Fruit fly (Drosophila melanogaster): ENCODE results near the gene CG13311.

Gene CG13311

DNA sequence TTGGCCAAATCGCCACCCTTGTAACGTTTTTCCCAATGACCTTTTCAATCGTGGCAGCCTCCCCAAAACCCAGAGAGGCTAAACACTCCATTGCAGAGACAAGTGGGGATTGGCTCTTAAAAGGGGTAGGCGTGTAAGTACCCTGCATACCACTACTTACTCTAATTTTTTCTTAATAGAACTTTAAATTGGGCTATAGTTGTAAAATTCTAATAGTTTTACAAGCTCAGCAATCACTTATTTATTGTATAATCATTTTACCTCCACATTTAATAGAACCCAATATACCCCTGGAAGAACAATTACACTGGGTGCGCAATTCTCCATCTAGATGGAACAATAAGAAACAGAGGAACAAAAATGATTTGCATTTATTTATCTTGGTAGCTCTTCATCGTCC, 39.8 kb upstream of the CG13311 start (continued):
- TF ChIP-seq Eip75B (GFP tag; optimal IDR thresholded peaks at IDR 0.05) = peak; percentile 59
- TF ChIP-seq Gug (GFP tag; IDR thresholded peaks at IDR 0.05) = peak; percentile 24; the same call in 1 of the 2 replicates
- TF ChIP-seq CG1621 (tag; optimal IDR thresholded peaks at IDR 0.05) = peak; percentile 5

DNA sequence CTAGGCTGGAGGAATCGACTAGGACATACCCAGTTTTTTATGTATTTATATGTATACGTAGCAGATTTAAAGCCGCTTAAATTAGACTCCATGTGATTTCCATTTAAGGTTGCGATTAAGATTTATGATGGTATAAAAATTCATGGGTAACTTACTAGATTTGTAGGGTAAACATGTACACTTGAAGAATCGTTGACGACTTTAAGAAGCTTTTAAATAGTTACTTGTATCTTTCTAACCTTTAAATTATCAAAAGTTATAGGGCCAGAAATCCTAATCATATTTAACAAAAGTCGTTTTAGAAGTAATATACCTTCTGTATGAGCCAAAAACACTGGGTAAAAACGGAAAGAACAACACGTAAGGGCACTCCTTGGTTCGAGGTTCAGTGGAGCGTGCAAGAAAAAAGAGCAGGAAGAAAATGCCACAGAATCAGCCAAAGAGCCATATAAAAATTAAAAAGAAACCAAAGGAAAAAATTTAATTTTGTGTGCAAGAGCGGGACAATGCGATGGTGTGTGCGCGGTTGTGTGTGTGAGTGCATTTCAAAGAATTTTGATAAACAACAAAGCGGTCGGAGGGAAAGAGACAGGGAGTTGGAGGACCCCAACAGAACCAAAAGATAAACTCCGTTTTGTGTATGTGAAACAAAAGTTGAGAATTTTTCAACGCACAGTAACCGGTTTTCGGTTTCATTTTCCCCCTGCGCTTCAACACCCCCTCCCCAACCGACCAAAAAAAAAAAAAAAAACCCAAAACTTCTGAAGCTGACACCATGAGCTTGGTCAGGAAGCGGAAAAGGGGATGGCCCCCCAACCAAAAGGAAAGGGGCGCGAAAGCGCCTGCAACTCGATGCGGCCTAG, 37.8 kb upstream of the CG13311 start:
- TF ChIP-seq Sox14 (GFP tag; optimal IDR thresholded peaks at IDR 0.05) (peak; percentile 69), Eip78C (GFP tag) (peak; percentile 95), CG3032 (tag; optimal IDR thresholded peaks at IDR 0.05) (peak; percentile 60), net (GFP tag; optimal IDR thresholded peaks at IDR 0.05) (peak; percentile 66), CG8319 (GFP tag; optimal IDR thresholded peaks at IDR 0.05) (peak; percentile 36), dsx (GFP tag; optimal IDR thresholded peaks at IDR 0.05; ENCODE audit: poor library complexity, severe bottlenecking) (peak; percentile 61), CG15336 (GFP tag; IDR thresholded peaks at IDR 0.05) (peak; percentile 36; the same call in 1 of the 2 replicates), CG6808 (GFP tag; optimal IDR thresholded peaks at IDR 0.05) (peak; percentile 71), esn (GFP tag; optimal IDR thresholded peaks at IDR 0.05) (peak; percentile 84), spab (GFP tag; optimal IDR thresholded peaks at IDR 0.05) (peak; percentile 79), Hr4 (GFP tag; optimal IDR thresholded peaks at IDR 0.05) (peak; percentile 51), dac (GFP tag; optimal IDR thresholded peaks at IDR 0.05) (peak; percentile 0), CG3919 (GFP tag; optimal IDR thresholded peaks at IDR 0.05) (peak; percentile 64), topi (GFP tag; optimal IDR thresholded peaks at IDR 0.05) (peak; percentile 86), vri (GFP tag; optimal IDR thresholded peaks at IDR 0.05) (peak; percentile 40), CG9139 (GFP tag; optimal IDR thresholded peaks at IDR 0.05) (peak; percentile 12), CG8119 (GFP tag; IDR thresholded peaks at IDR 0.05) (0 out of 3 replicates have a peak, but pooled peaks have one; percentile 23), CG10631 (GFP tag; optimal IDR thresholded peaks at IDR 0.05) (peak; percentile 74), Lpt (GFP tag; optimal IDR thresholded peaks at IDR 0.05) (no peak), Hr39 (GFP tag; optimal IDR thresholded peaks at IDR 0.05) (peak; percentile 72), Sox102F (GFP tag; optimal IDR thresholded peaks at IDR 0.05) (peak; percentile 71), Blimp-1 (GFP tag; optimal IDR thresholded peaks at IDR 0.05) (peak; percentile 25), CG4318 (GFP tag; optimal IDR thresholded peaks at IDR 0.05) (peak; percentile 53), Hr38 (GFP tag; optimal IDR thresholded peaks at IDR 0.05) (no peak), CG6163 (GFP tag; IDR thresholded peaks at IDR 0.05) (no peak), CG11762 (GFP tag; optimal IDR thresholded peaks at IDR 0.05; ENCODE audit: insufficient read depth) (peak; percentile 51), cyc (GFP tag; optimal IDR thresholded peaks at IDR 0.05) (peak; percentile 74), CG6276 (GFP tag; optimal IDR thresholded peaks at IDR 0.05) (peak; percentile 4), Eip93F (GFP tag; optimal IDR thresholded peaks at IDR 0.05) (no peak), Ets21C (GFP tag; optimal IDR thresholded peaks at IDR 0.05) (peak; percentile 57), salr (GFP tag; optimal IDR thresholded peaks at IDR 0.05) (peak; percentile 3 to 61), CG11294 (GFP tag; IDR thresholded peaks at IDR 0.05) (no peak), fd85E (GFP tag; optimal IDR thresholded peaks at IDR 0.05) (no peak), CG6854 (GFP tag; optimal IDR thresholded peaks at IDR 0.05) (peak; percentile 62), Met (GFP tag; optimal IDR thresholded peaks at IDR 0.05) (peak; percentile 76), fkh (GFP tag; optimal IDR thresholded peaks at IDR 0.05) (no peak), CG11902 (GFP tag; optimal IDR thresholded peaks at IDR 0.05) (peak; percentile 33), achi (GFP tag; optimal IDR thresholded peaks at IDR 0.05) (peak; percentile 58), acj6 (GFP tag; optimal IDR thresholded peaks at IDR 0.05) (peak; percentile 64), Ets96B (tag; optimal IDR thresholded peaks at IDR 0.05) (peak; percentile 72), CG7368 (GFP tag; optimal IDR thresholded peaks at IDR 0.05) (peak; percentile 4), OdsH (GFP tag; optimal IDR thresholded peaks at IDR 0.05) (peak; percentile 66), CG1621 (tag; optimal IDR thresholded peaks at IDR 0.05) (peak; percentile 15), pdm3 (GFP tag; optimal IDR thresholded peaks at IDR 0.05) (peak; percentile 61), ss (GFP tag; optimal IDR thresholded peaks at IDR 0.05) (peak; percentile 68 to 72), Smox (GFP tag; optimal IDR thresholded peaks at IDR 0.05) (peak; percentile 70)
